Worm (Caenorhabditis elegans) whole organism, late embryonic: ENCODE results near the gene nep-2.
A peak's percentile ranks its signal among the peaks of the same experiment; 100 is the strongest.

Source experiments
- F13H6.1 ChIP-seq: sonication (generic microtip); optimal IDR thresholded peaks from 2 replicates; lab custom pipeline; 2016; ENCODE audit warnings: missing genetic modification characterization, missing compliant biosample characterization
- K02D7.2 ChIP-seq: sonication (generic microtip); optimal IDR thresholded peaks from 2 replicates; lab custom pipeline; 2017; ENCODE audit warnings: mild to moderate bottlenecking, missing genetic modification characterization, missing compliant biosample characterization
- K09A11.1 ChIP-seq: sonication (generic microtip); optimal IDR thresholded peaks from 2 replicates; lab custom pipeline; 2017; ENCODE audit warnings: antibody characterized with exemption, mild to moderate bottlenecking, missing genetic modification characterization, missing compliant biosample characterization; ENCODE audit not compliant: insufficient read depth
- T23F11.4 ChIP-seq: fragments of 200-800 bp; sonication (Bioruptor generic); optimal IDR thresholded peaks from 2 replicates; lab custom pipeline; 2018; ENCODE audit warnings: mild to moderate bottlenecking, missing genetic modification characterization, missing compliant biosample characterization
- ahr-1 ChIP-seq: sonication (generic microtip); optimal IDR thresholded peaks from 2 replicates; lab custom pipeline; 2016; ENCODE audit warnings: missing genetic modification characterization, missing compliant biosample characterization
- ceh-14 ChIP-seq: sonication (generic microtip); optimal IDR thresholded peaks from 2 replicates; lab custom pipeline; 2016; ENCODE audit warnings: missing genotype, missing genetic modification characterization, missing compliant biosample characterization
- ceh-18 ChIP-seq: sonication (generic microtip); optimal IDR thresholded peaks from 2 replicates; lab custom pipeline; 2016; ENCODE audit warnings: missing genetic modification characterization, missing compliant biosample characterization
- ceh-24 ChIP-seq: sonication (generic microtip); optimal IDR thresholded peaks from 2 replicates; lab custom pipeline; 2016; ENCODE audit warnings: mild to moderate bottlenecking, missing genetic modification characterization, missing compliant biosample characterization
- ceh-30 ChIP-seq: fragments of 150-350 bp; optimal IDR thresholded peaks from 2 replicates; lab custom pipeline; 2014; ENCODE audit warnings: missing biosample characterization, missing genetic modification characterization
- ceh-31 ChIP-seq: sonication (generic microtip); optimal IDR thresholded peaks from 2 replicates; lab custom pipeline; 2016; ENCODE audit warnings: missing genetic modification characterization, missing compliant biosample characterization
- ceh-34 ChIP-seq: sonication (generic microtip); optimal IDR thresholded peaks from 2 replicates; lab custom pipeline; 2016; ENCODE audit warnings: mild to moderate bottlenecking, missing genetic modification characterization, missing compliant biosample characterization
- ceh-45 ChIP-seq: fragments of 200-800 bp; sonication (Bioruptor generic); IDR thresholded peaks from 2 replicates; pipeline ENCODE4 v1.3.6; 2022; ENCODE audit warnings: missing genetic modification reagents, missing genetic modification characterization, missing compliant biosample characterization
- ceh-48 ChIP-seq: sonication (generic microtip); optimal IDR thresholded peaks from 2 replicates; lab custom pipeline; 2016; ENCODE audit warnings: missing genetic modification characterization, inconsistent platforms, missing compliant biosample characterization
- che-1 ChIP-seq: sonication (generic microtip); optimal IDR thresholded peaks from 2 replicates; lab custom pipeline; 2016; ENCODE audit warnings: mild to moderate bottlenecking, missing genetic modification characterization, missing compliant biosample characterization
- dve-1 ChIP-seq: sonication (generic microtip); optimal IDR thresholded peaks from 2 replicates; lab custom pipeline; 2017; ENCODE audit warnings: antibody characterized with exemption, mild to moderate bottlenecking, missing genetic modification characterization, missing compliant biosample characterization
- elt-2 ChIP-seq: sonication (generic microtip); optimal IDR thresholded peaks from 2 replicates; lab custom pipeline; 2016; ENCODE audit warnings: missing genetic modification reagents, missing genetic modification characterization, missing compliant biosample characterization
- elt-4 ChIP-seq: sonication (generic microtip); optimal IDR thresholded peaks from 2 replicates; lab custom pipeline; 2016; ENCODE audit warnings: missing genetic modification characterization, missing compliant biosample characterization
- eyg-1 ChIP-seq: sonication (generic microtip); optimal IDR thresholded peaks from 2 replicates; lab custom pipeline; 2016; ENCODE audit warnings: missing genotype, missing genetic modification characterization, missing compliant biosample characterization
- fax-1 ChIP-seq: sonication (generic microtip); optimal IDR thresholded peaks from 2 replicates; lab custom pipeline; 2016; ENCODE audit warnings: missing genotype, missing genetic modification characterization, missing compliant biosample characterization
- fkh-10 ChIP-seq: fragments of 150-350 bp; optimal IDR thresholded peaks from 2 replicates; lab custom pipeline; 2014; ENCODE audit warnings: missing biosample characterization, missing genetic modification reagents, missing genetic modification characterization
- fkh-6 ChIP-seq: sonication (generic microtip); optimal IDR thresholded peaks from 2 replicates; lab custom pipeline; 2016; ENCODE audit warnings: missing genetic modification characterization, missing compliant biosample characterization
- gmeb-2 ChIP-seq: sonication (generic microtip); optimal IDR thresholded peaks from 2 replicates; lab custom pipeline; 2016; ENCODE audit warnings: missing genetic modification characterization, inconsistent platforms, missing compliant biosample characterization
- hlh-30 ChIP-seq: sonication (generic microtip); optimal IDR thresholded peaks from 2 replicates; lab custom pipeline; 2017; ENCODE audit warnings: antibody characterized with exemption, missing genetic modification characterization, missing compliant biosample characterization; ENCODE audit not compliant: insufficient read depth
- hlh-6 ChIP-seq: sonication (generic microtip); optimal IDR thresholded peaks from 2 replicates; lab custom pipeline; 2016; ENCODE audit warnings: missing genotype, missing genetic modification characterization, missing compliant biosample characterization
- lim-6 ChIP-seq: sonication (generic microtip); optimal IDR thresholded peaks from 2 replicates; lab custom pipeline; 2016; ENCODE audit warnings: missing genetic modification characterization, missing compliant biosample characterization
- madf-2 ChIP-seq: sonication (generic microtip); optimal IDR thresholded peaks from 2 replicates; lab custom pipeline; 2017; ENCODE audit warnings: missing genetic modification characterization, missing compliant biosample characterization
- mec-3 ChIP-seq: sonication (generic microtip); optimal IDR thresholded peaks from 2 replicates; lab custom pipeline; 2016; ENCODE audit warnings: borderline replicate concordance, missing genetic modification characterization, missing compliant biosample characterization
- nfya-1 ChIP-seq: sonication (generic microtip); optimal IDR thresholded peaks from 2 replicates; lab custom pipeline; 2017; ENCODE audit warnings: missing genetic modification characterization, mild to moderate bottlenecking, missing compliant biosample characterization, antibody characterized with exemption, moderate library complexity
- nhr-11 ChIP-seq: fragments of 150-350 bp; optimal IDR thresholded peaks from 2 replicates; lab custom pipeline; 2014; ENCODE audit warnings: missing biosample characterization, missing genetic modification characterization
- pat-9 ChIP-seq: fragments of 200-800 bp; sonication (Bioruptor generic); optimal IDR thresholded peaks from 2 replicates; lab custom pipeline; 2018; ENCODE audit warnings: mild to moderate bottlenecking, missing genetic modification characterization, moderate library complexity, missing compliant biosample characterization
- pax-1 ChIP-seq: fragments of 150-350 bp; optimal IDR thresholded peaks from 2 replicates; lab custom pipeline; 2014; ENCODE audit warnings: missing biosample characterization, missing genetic modification characterization
- pha-2 ChIP-seq: sonication (generic microtip); optimal IDR thresholded peaks from 2 replicates; lab custom pipeline; 2017; ENCODE audit warnings: mild to moderate bottlenecking, missing genetic modification characterization, missing compliant biosample characterization
- pqm-1 ChIP-seq: sonication (generic microtip); optimal IDR thresholded peaks from 2 replicates; lab custom pipeline; 2016; ENCODE audit warnings: missing genetic modification characterization, missing compliant biosample characterization
- ref-2 ChIP-seq: sonication (generic microtip); optimal IDR thresholded peaks from 2 replicates; lab custom pipeline; 2016; ENCODE audit warnings: missing genetic modification characterization, missing compliant biosample characterization
- rnt-1 ChIP-seq: sonication (generic microtip); optimal IDR thresholded peaks from 2 replicates; lab custom pipeline; 2016; ENCODE audit warnings: missing genetic modification characterization, missing compliant biosample characterization
- sox-2 ChIP-seq: fragments of 200-800 bp; sonication (Bioruptor generic); IDR thresholded peaks from 2 replicates; pipeline ENCODE4 v1.3.6; 2022; ENCODE audit warnings: missing genetic modification reagents, missing genetic modification characterization, missing compliant biosample characterization
- sox-4 ChIP-seq: sonication (generic microtip); optimal IDR thresholded peaks from 2 replicates; lab custom pipeline; 2017; ENCODE audit warnings: mild to moderate bottlenecking, missing genetic modification characterization, inconsistent platforms, missing compliant biosample characterization
- tbx-2 ChIP-seq: sonication (generic microtip); optimal IDR thresholded peaks from 2 replicates; lab custom pipeline; 2016; ENCODE audit warnings: missing genetic modification characterization, missing compliant biosample characterization
- tbx-7 ChIP-seq: sonication (generic microtip); optimal IDR thresholded peaks from 2 replicates; lab custom pipeline; 2016; ENCODE audit warnings: missing genotype, missing genetic modification characterization, missing compliant biosample characterization
- ttx-3 ChIP-seq: sonication (generic microtip); optimal IDR thresholded peaks from 2 replicates; lab custom pipeline; 2016; ENCODE audit warnings: missing genetic modification reagents, missing genetic modification characterization, missing compliant biosample characterization
- unc-55 ChIP-seq: sonication (generic microtip); optimal IDR thresholded peaks from 2 replicates; lab custom pipeline; 2017; ENCODE audit warnings: missing biosample characterization, missing genetic modification reagents, missing genetic modification characterization
- unc-86 ChIP-seq: sonication (generic microtip); optimal IDR thresholded peaks from 2 replicates; lab custom pipeline; 2016; ENCODE audit warnings: missing genetic modification characterization, missing compliant biosample characterization
- zip-5 ChIP-seq: sonication (generic microtip); optimal IDR thresholded peaks from 2 replicates; lab custom pipeline; 2016; ENCODE audit warnings: missing genetic modification characterization, missing compliant biosample characterization
- ztf-16 ChIP-seq: sonication (generic microtip); optimal IDR thresholded peaks from 2 replicates; lab custom pipeline; 2017; ENCODE audit warnings: missing genetic modification characterization, missing compliant biosample characterization

The nep-2 gene

DNA sequence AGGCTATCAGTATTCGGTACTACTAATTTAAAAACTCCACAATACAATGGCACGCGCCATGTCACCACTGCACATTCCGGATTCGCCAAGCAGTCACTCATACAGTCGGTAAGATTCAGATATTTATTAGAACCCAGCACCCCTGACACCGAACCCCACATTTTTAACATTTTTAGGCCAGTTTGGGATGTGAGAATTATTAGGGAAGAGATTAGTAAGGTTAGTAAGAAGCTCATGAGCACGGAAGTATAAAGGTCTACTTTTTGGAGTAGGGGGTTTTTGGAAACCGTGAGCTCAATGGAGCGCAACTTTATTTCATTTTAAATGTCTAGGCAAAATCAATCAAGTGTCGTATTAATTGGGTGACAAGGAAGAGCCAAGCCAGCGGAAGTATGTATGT lies 32.4 kb upstream of the nep-2 start, which contains the start of gene F29A7.8:
Gene F29A7.8, minus strand, starts transcription at position 101 of the 400 bp plus-strand sequence.
- TF ChIP-seq dve-1 (tag; lab: Kevin White, UChicago): no peak
- TF ChIP-seq K02D7.2: no peak
- no peak for TF ChIP-seq K09A11.1 (tag; lab: Kevin White, UChicago)
- no peak for TF ChIP-seq nhr-11 (tag; lab: Kevin White, UChicago)
- TF ChIP-seq ceh-18 (tag; lab: Kevin White, UChicago): no peak
- no peak for TF ChIP-seq ztf-16 (tag; lab: Kevin White, UChicago)
- no peak for TF ChIP-seq nfya-1
- no peak for TF ChIP-seq ceh-34 (tag; lab: Kevin White, UChicago)
- no peak for TF ChIP-seq F13H6.1 (tag; lab: Kevin White, UChicago)
- TF ChIP-seq che-1: no peak
- no peak for TF ChIP-seq pqm-1 (tag; lab: Kevin White, UChicago)
- TF ChIP-seq hlh-30 (tag; lab: Kevin White, UChicago): no peak
- no peak for TF ChIP-seq tbx-7 (tag; lab: Kevin White, UChicago)
- no peak for TF ChIP-seq unc-86 (tag; lab: Kevin White, UChicago)

DNA sequence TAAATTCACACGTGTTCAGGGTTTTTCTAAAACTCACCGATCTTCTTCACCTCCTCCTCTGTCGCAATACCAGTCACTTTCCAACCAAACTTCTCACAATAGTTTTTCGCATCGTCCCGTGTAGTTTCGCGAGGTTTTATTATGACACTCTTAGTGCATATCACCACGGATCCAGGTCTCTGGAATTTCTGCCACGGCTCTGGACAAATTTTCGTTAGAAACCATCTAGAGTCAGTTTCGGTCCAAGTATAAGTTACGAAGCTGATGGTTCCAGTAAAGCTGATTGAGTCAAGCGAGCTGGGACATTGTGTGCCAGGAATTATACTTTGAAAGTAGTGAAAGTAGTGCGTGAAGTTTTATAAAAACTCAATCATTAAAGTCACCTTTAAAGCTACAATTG lies 30.8 kb upstream of the nep-2 start:
- TF ChIP-seq T23F11.4 (no peak), ceh-18 (tag; lab: Kevin White, UChicago) (no peak), tbx-2 (tag; lab: Kevin White, UChicago) (no peak), pax-1 (tag; lab: Kevin White, UChicago) (no peak), K09A11.1 (tag; lab: Kevin White, UChicago) (no peak), eyg-1 (tag; lab: Kevin White, UChicago) (no peak), unc-55 (GFP tag; lab: Kevin White, UChicago) (no peak), ttx-3 (tag; lab: Kevin White, UChicago) (no peak), lim-6 (tag; lab: Kevin White, UChicago) (no peak), madf-2 (no peak), mec-3 (tag; lab: Kevin White, UChicago) (no peak), ceh-45 (GFP tag; lab: Robert Waterston, UW) (no peak), zip-5 (tag; lab: Kevin White, UChicago) (no peak)

DNA sequence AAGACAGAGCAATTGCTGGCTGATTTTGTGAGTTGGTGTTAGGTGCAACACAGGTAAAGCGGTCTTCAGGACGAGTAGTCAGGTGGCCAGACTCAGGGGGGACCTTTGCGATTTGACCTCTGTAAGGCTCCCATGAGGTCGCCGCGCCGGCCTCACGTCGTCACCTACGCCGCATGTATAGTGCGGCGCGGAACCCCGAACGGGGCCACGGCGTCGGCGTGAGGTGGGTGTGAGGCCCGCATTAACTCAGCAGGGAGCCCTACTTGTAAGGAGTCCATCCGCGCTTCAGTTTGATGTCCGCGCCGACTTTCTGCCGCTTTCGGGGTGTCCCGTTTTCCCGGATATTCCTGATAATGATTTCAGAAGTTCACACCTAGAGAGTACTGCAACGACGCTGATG lies 29.0 kb upstream of the nep-2 start:
- no peak for TF ChIP-seq zip-5 (tag; lab: Kevin White, UChicago)
- TF ChIP-seq elt-4 (tag; lab: Kevin White, UChicago): peak; percentile 29

DNA sequence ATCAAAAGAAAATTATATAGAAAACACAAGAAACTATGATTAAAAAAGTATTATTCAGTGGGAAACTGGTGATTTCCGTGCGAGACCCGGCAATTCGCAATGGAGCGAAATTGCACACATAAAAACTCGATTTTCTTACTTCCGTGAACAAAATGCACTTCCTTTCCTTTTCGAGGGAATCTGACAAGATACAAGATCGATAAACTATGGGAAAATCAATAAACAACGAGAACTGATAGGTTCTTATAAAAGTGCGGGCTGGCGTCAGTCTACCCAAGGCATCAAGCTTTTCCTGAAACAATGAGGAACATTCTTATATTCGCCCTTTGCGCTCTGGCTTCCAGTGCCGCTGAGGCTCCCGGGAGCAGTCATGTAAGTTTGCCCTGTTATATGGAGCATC lies 27.4 kb upstream of the nep-2 start, which contains the start of gene F29A7.3:
Gene F29A7.3, plus strand, starts transcription at position 301 of the 400 bp plus-strand sequence.
- TF ChIP-seq pat-9 (tag; lab: Kevin White, UChicago) (no peak), nfya-1 (no peak), ceh-14 (tag; lab: Kevin White, UChicago) (no peak), elt-2 (tag; lab: Kevin White, UChicago) (no peak), fkh-6 (tag; lab: Kevin White, UChicago) (no peak), ceh-48 (tag; lab: Kevin White, UChicago) (peak; percentile 8), rnt-1 (no peak)

DNA sequence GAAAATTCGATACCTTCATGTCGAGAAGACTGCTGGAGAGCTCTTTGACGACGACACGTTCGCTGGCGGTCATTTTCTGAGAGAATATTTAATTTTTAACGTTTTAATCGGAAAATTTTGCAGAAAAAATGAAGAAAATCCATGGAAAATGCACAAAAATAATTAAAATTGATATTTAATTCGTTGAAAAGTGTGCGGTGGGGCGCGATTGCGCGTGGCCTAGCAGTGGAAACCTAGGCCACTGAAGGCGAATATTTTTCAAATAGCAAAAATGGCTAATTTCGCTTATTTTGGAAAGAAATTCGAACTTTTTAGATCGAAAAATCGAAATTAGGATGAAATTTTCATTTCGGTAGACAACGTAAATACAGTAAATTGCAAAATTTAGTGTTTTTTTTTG lies 27.0 kb upstream of the nep-2 start, which contains the start of gene F29A7.6:
Gene F29A7.6, minus strand, starts transcription at position 76 of the 400 bp plus-strand sequence.
- TF ChIP-seq pha-2 (tag; lab: Kevin White, UChicago): no peak
- TF ChIP-seq sox-2 (GFP tag; lab: Robert Waterston, UW): no peak
- no peak for TF ChIP-seq hlh-6 (tag; lab: Kevin White, UChicago)
- TF ChIP-seq che-1: peak; percentile 2
- no peak for TF ChIP-seq ceh-24 (tag; lab: Kevin White, UChicago)
- TF ChIP-seq lim-6 (tag; lab: Kevin White, UChicago): peak; percentile 17
- peak; percentile 85 for TF ChIP-seq ceh-31
- no peak for TF ChIP-seq ceh-48 (tag; lab: Kevin White, UChicago)
- TF ChIP-seq ceh-30 (tag; lab: Kevin White, UChicago): peak; percentile 16
- TF ChIP-seq ztf-16 (tag; lab: Kevin White, UChicago): no peak
- TF ChIP-seq ref-2: no peak
- peak; percentile 69 for TF ChIP-seq ceh-14 (tag; lab: Kevin White, UChicago)
- peak; percentile 4 for TF ChIP-seq eyg-1 (tag; lab: Kevin White, UChicago)
- peak; percentile 51 for TF ChIP-seq zip-5 (tag; lab: Kevin White, UChicago)
- TF ChIP-seq sox-4 (tag; lab: Kevin White, UChicago): no peak
- no peak for TF ChIP-seq gmeb-2 (tag; lab: Kevin White, UChicago)
- TF ChIP-seq hlh-30 (tag; lab: Kevin White, UChicago): no peak
- TF ChIP-seq fkh-10 (GFP tag; lab: Kevin White, UChicago): no peak
- TF ChIP-seq ahr-1 (tag; lab: Kevin White, UChicago): no peak
- TF ChIP-seq fax-1 (tag; lab: Kevin White, UChicago): peak; percentile 32
- peak; percentile 24 for TF ChIP-seq nfya-1
- no peak for TF ChIP-seq mec-3 (tag; lab: Kevin White, UChicago)
- TF ChIP-seq ceh-34 (tag; lab: Kevin White, UChicago): peak; percentile 43
- TF ChIP-seq K02D7.2: no peak
